Fruit fly (Drosophila melanogaster): ENCODE measurements around the gene Msh6.

Gene Msh6

dm6 chr3L:15116536-15116935 lies 41.8 kb downstream of the Msh6 start, which contains the start of gene Cep135:
Gene Cep135 (plus strand): TSS chr3L:15116737.
- TF ChIP-seq CTCF (optimal IDR thresholded peaks at IDR 0.05), result no peak

- TF ChIP-seq CG8478 (optimal IDR thresholded peaks at IDR 0.05) (no peak), CTCF (optimal IDR thresholded peaks at IDR 0.05) (no peak)
Observed at dm6 chr3L:15113257-15113656, 45.1 kb downstream of the Msh6 start, which contains the start of gene CG13458. Gene CG13458 (plus strand): TSS chr3L:15113557.

dm6 chr3L:15108948-15109347 lies 49.4 kb downstream of the Msh6 start:
- TF ChIP-seq CG8478 (optimal IDR thresholded peaks at IDR 0.05), result no peak
- TF ChIP-seq CTCF (optimal IDR thresholded peaks at IDR 0.05), result no peak

- TF ChIP-seq CTCF (optimal IDR thresholded peaks at IDR 0.05) (no peak), CG8478 (optimal IDR thresholded peaks at IDR 0.05) (no peak)
Observed at dm6 chr3L:15108524-15108923, 49.8 kb downstream of the Msh6 start.

dm6 chr3L:15107776-15108379 lies 50.5 kb downstream of the Msh6 start:
- TF ChIP-seq CTCF (optimal IDR thresholded peaks at IDR 0.05), result no peak
- no peak for TF ChIP-seq CG8478 (optimal IDR thresholded peaks at IDR 0.05)

dm6 chr3L:15107158-15107775 lies 51.1 kb downstream of the Msh6 start:
- no peak for TF ChIP-seq CG8478 (optimal IDR thresholded peaks at IDR 0.05)

- no peak for TF ChIP-seq CG8478 (optimal IDR thresholded peaks at IDR 0.05)
- TF ChIP-seq CTCF (optimal IDR thresholded peaks at IDR 0.05), result no peak
Observed at dm6 chr3L:15105566-15106207, 52.7 kb downstream of the Msh6 start, which contains the start of gene CG45071. Gene CG45071 (plus strand): TSS chr3L:15105882.

- TF ChIP-seq CTCF (optimal IDR thresholded peaks at IDR 0.05) (no peak), CG8478 (optimal IDR thresholded peaks at IDR 0.05) (no peak)
Observed at dm6 chr3L:15104849-15105555, 53.4 kb downstream of the Msh6 start.

Measured in S2 (cell line).